Worm (Caenorhabditis elegans): ENCODE results near the gene trf-1.
A peak's percentile ranks its signal among the peaks of the same experiment; 100 is the strongest.

Gene trf-1

ce11 chrIII:13411202-13411601, 19.1 kb upstream of the trf-1 start:
- TF ChIP-seq F57A8.1 (GFP tag; optimal IDR thresholded peaks at IDR 0.05), result no peak
- TF ChIP-seq lin-26 (GFP tag; IDR thresholded peaks at IDR 0.05), result peak; percentile 72; the same call in 1 of the 2 replicates
- no peak for TF ChIP-seq sptf-2 (GFP tag; optimal IDR thresholded peaks at IDR 0.05)
- no peak for TF ChIP-seq gei-17 (GFP tag; optimal IDR thresholded peaks at IDR 0.05)
- TF ChIP-seq tlf-1 (GFP tag; optimal IDR thresholded peaks at IDR 0.05), result no peak
- no peak for TF ChIP-seq F55B11.4 (tag; optimal IDR thresholded peaks at IDR 0.05; ENCODE audit: borderline replicate concordance, insufficient read depth)
- TF ChIP-seq akir-1 (GFP tag; optimal IDR thresholded peaks at IDR 0.05), result no peak
- no peak for TF ChIP-seq ama-1 (optimal IDR thresholded peaks at IDR 0.05)
- TF ChIP-seq ama-1 (GFP tag; optimal IDR thresholded peaks at IDR 0.05), result no peak
- TF ChIP-seq rcor-1 (GFP tag; IDR thresholded peaks at IDR 0.05), result no peak
- TF ChIP-seq zfh-2 (GFP tag; conservative IDR thresholded peaks at IDR 0.05), result no peak
- no peak for TF ChIP-seq F37B4.10 (GFP tag; IDR thresholded peaks at IDR 0.05)
- no peak for TF ChIP-seq lir-1 (GFP tag; conservative IDR thresholded peaks at IDR 0.05)
- no peak for TF ChIP-seq ceh-100 (GFP tag; IDR thresholded peaks at IDR 0.05)
- TF ChIP-seq unc-130 (GFP tag; optimal IDR thresholded peaks at IDR 0.05), result no peak
- TF ChIP-seq snpc-3.4 (tag; optimal IDR thresholded peaks at IDR 0.05), result peak; percentile 47
- no peak for TF ChIP-seq K12H6.12 (tag; optimal IDR thresholded peaks at IDR 0.05)
- no peak for TF ChIP-seq ceh-40 (GFP tag; IDR thresholded peaks at IDR 0.05)
- no peak for TF ChIP-seq ztf-3 (GFP tag; optimal IDR thresholded peaks at IDR 0.05)
- TF ChIP-seq ZK185.1 (tag; optimal IDR thresholded peaks at IDR 0.05; ENCODE audit: poor library complexity, severe bottlenecking), result peak; percentile 62
- no peak for TF ChIP-seq cebp-2 (GFP tag; IDR thresholded peaks at IDR 0.05)
- TF ChIP-seq ztf-25 (GFP tag; IDR thresholded peaks at IDR 0.05), result no peak
- no peak for TF ChIP-seq lsy-27 (tag; optimal IDR thresholded peaks at IDR 0.05; ENCODE audit: borderline replicate concordance, insufficient read depth)
- no peak for TF ChIP-seq aptf-2 (GFP tag; conservative IDR thresholded peaks at IDR 0.05)
- TF ChIP-seq attf-3 (GFP tag; conservative IDR thresholded peaks at IDR 0.05), result no peak
- TF ChIP-seq Y79H2A.3 (GFP tag; conservative IDR thresholded peaks at IDR 0.05), result no peak
- no peak for TF ChIP-seq ceh-91 (GFP tag; IDR thresholded peaks at IDR 0.05)
- peak; percentile 10 for TF ChIP-seq F52B5.7 (tag; optimal IDR thresholded peaks at IDR 0.05)
- no peak for TF ChIP-seq nfyb-1 (GFP tag; IDR thresholded peaks at IDR 0.05)
- TF ChIP-seq F49E8.2 (tag; optimal IDR thresholded peaks at IDR 0.05; ENCODE audit: insufficient read depth), result peak; percentile 40
- no peak for TF ChIP-seq T26A5.8 (tag; optimal IDR thresholded peaks at IDR 0.05)
- no peak for TF ChIP-seq pbrm-1 (GFP tag; IDR thresholded peaks at IDR 0.05)
- no peak for TF ChIP-seq ztf-22 (GFP tag; optimal IDR thresholded peaks at IDR 0.05)
- TF ChIP-seq pha-4 (tag; optimal IDR thresholded peaks at IDR 0.05), result no peak
- TF ChIP-seq rec-8 (tag; optimal IDR thresholded peaks at IDR 0.05), result peak; percentile 31 to 43
- no peak for TF ChIP-seq K11D2.4 (GFP tag; IDR thresholded peaks at IDR 0.05)
- peak; percentile 61 for TF ChIP-seq mes-4 (tag; optimal IDR thresholded peaks at IDR 0.05)
- peak; percentile 78 for TF ChIP-seq zim-3 (tag; optimal IDR thresholded peaks at IDR 0.05)
- no peak for TF ChIP-seq C17E4.6 (GFP tag; IDR thresholded peaks at IDR 0.05)
- TF ChIP-seq dpl-1 (GFP tag; optimal IDR thresholded peaks at IDR 0.05), result no peak
- TF ChIP-seq ztf-26 (tag; optimal IDR thresholded peaks at IDR 0.05), result no peak
- TF ChIP-seq Y56A3A.18 (GFP tag; IDR thresholded peaks at IDR 0.05), result no peak
- TF ChIP-seq B0261.1 (tag; optimal IDR thresholded peaks at IDR 0.05), result peak; percentile 65
- TF ChIP-seq efl-1 (GFP tag; optimal IDR thresholded peaks at IDR 0.05), result no peak
- no peak for TF ChIP-seq F22D6.2 (tag; optimal IDR thresholded peaks at IDR 0.05)
- TF ChIP-seq T07F8.4 (tag; optimal IDR thresholded peaks at IDR 0.05), result no peak
- TF ChIP-seq ekl-4 (GFP tag; IDR thresholded peaks at IDR 0.05), result no peak
- TF ChIP-seq snpc-4 (GFP tag; optimal IDR thresholded peaks at IDR 0.05), result peak; percentile 40
- TF ChIP-seq snpc-4 (tag; optimal IDR thresholded peaks at IDR 0.05), result no peak
- no peak for TF ChIP-seq somi-1 (GFP tag; optimal IDR thresholded peaks at IDR 0.05)
